Worm (Caenorhabditis elegans) whole organism, L4/young adult: ENCODE measurements around the gene F14H8.5.

Source experiments
- dao-5 ChIP-seq: sonication (generic microtip); optimal IDR thresholded peaks from 2 replicates; lab custom pipeline; 2016; ENCODE audit warnings: missing genotype, missing genetic modification characterization, moderate library complexity, missing compliant biosample characterization
- him-1 ChIP-seq: sonication (generic microtip); optimal IDR thresholded peaks from 2 replicates; lab custom pipeline; 2016; ENCODE audit warnings: missing genotype, missing genetic modification reagents, missing genetic modification characterization, missing compliant biosample characterization

- TF ChIP-seq dao-5 (tag; lab: Kevin White, UChicago) (no peak), him-1 (tag; lab: Kevin White, UChicago) (no peak)
These were observed 27.3 kb downstream of the F14H8.5 start, which contains the start of gene sdc-3 for ce11 chrV:15048107-15048506.
